Worm (Caenorhabditis elegans) whole organism, L3 larva: ENCODE measurements around the gene D1046.4.

ENCODE experiments used
- R02D3.7 ChIP-seq: fragments of 150-350 bp; optimal IDR thresholded peaks from 2 replicates; lab custom pipeline; 2014; ENCODE audit warnings: missing biosample characterization, missing genetic modification characterization
- aly-2 ChIP-seq: fragments of 150-350 bp; optimal IDR thresholded peaks from 2 replicates; lab custom pipeline; 2014; ENCODE audit warnings: missing biosample characterization, missing genetic modification characterization
- ama-1 ChIP-seq: fragments of 150-350 bp; optimal IDR thresholded peaks from 2 replicates; lab custom pipeline; 2018
- ceh-16 ChIP-seq: sonication (generic microtip); optimal IDR thresholded peaks from 2 replicates; lab custom pipeline; 2017; ENCODE audit warnings: missing biosample characterization, missing genetic modification characterization
- ceh-28 ChIP-seq: fragments of 150-350 bp; optimal IDR thresholded peaks from 2 replicates; lab custom pipeline; 2014; ENCODE audit warnings: missing biosample characterization, missing genetic modification reagents, missing genetic modification characterization
- ceh-82 ChIP-seq: fragments of 150-350 bp; optimal IDR thresholded peaks from 2 replicates; lab custom pipeline; 2014; ENCODE audit warnings: missing biosample characterization, missing genetic modification characterization
- ceh-9 ChIP-seq: sonication (generic microtip); optimal IDR thresholded peaks from 2 replicates; lab custom pipeline; 2018; ENCODE audit warnings: missing biosample characterization, missing genetic modification characterization
- daf-12 ChIP-seq: fragments of 150-350 bp; optimal IDR thresholded peaks from 2 replicates; lab custom pipeline; 2014; ENCODE audit warnings: missing biosample characterization, missing genetic modification reagents, missing genetic modification characterization
- elt-2 ChIP-seq: sonication (generic microtip); optimal IDR thresholded peaks from 2 replicates; lab custom pipeline; 2016; ENCODE audit warnings: missing genetic modification reagents, mild to moderate bottlenecking, missing genetic modification characterization, missing compliant biosample characterization
- elt-3 ChIP-seq, 3 experiments: fragments of 150-350 bp in 1 of 3; sonication (generic microtip) in 2 of 3; optimal IDR thresholded peaks; 2 replicates in 2 of 3; 4 replicates in 1 of 3; lab custom pipeline; 2014 to 2017; ENCODE audit warnings: missing biosample characterization in 3 of 3, missing genetic modification characterization in 3 of 3
- eor-1 ChIP-seq, 2 experiments: fragments of 150-350 bp; optimal IDR thresholded peaks; 2 replicates each; lab custom pipeline; 2014 to 2018; ENCODE audit warnings: missing biosample characterization in 2 of 2, missing genetic modification characterization in 2 of 2
- fkh-10 ChIP-seq: sonication (generic microtip); optimal IDR thresholded peaks from 2 replicates; lab custom pipeline; 2017; ENCODE audit warnings: missing biosample characterization, missing genetic modification reagents, missing genetic modification characterization
- fkh-2 ChIP-seq: fragments of 150-350 bp; optimal IDR thresholded peaks from 2 replicates; lab custom pipeline; 2014; ENCODE audit warnings: missing biosample characterization, missing genetic modification reagents, missing genetic modification characterization
- fos-1 ChIP-seq: fragments of 150-350 bp; optimal IDR thresholded peaks from 2 replicates; lab custom pipeline; 2014; ENCODE audit warnings: missing biosample characterization, missing genetic modification characterization
- jun-1 ChIP-seq: fragments of 150-350 bp; optimal IDR thresholded peaks from 2 replicates; lab custom pipeline; 2014; ENCODE audit warnings: missing biosample characterization, missing genetic modification reagents, missing genetic modification characterization
- lin-39 ChIP-seq: fragments of 150-350 bp; optimal IDR thresholded peaks from 2 replicates; lab custom pipeline; 2018; ENCODE audit warnings: missing biosample characterization, missing genetic modification reagents, missing genetic modification characterization
- lsy-12 ChIP-seq: sonication (generic microtip); optimal IDR thresholded peaks from 2 replicates; lab custom pipeline; 2016; ENCODE audit warnings: mild to moderate bottlenecking, missing genetic modification characterization, missing compliant biosample characterization
- mdl-1 ChIP-seq: fragments of 150-350 bp; optimal IDR thresholded peaks from 2 replicates; lab custom pipeline; 2014; ENCODE audit warnings: missing biosample characterization, missing genetic modification characterization
- mml-1 ChIP-seq: fragments of 150-350 bp; sonication (generic microtip); optimal IDR thresholded peaks from 3 replicates; lab custom pipeline; 2014; ENCODE audit warnings: missing biosample characterization, missing genetic modification characterization
- nfya-1 ChIP-seq: sonication (generic microtip); optimal IDR thresholded peaks from 2 replicates; lab custom pipeline; 2017; ENCODE audit warnings: missing genetic modification characterization, mild to moderate bottlenecking, missing compliant biosample characterization, antibody characterized with exemption, moderate library complexity; ENCODE audit not compliant: insufficient read depth
- nhr-11 ChIP-seq: fragments of 150-350 bp; optimal IDR thresholded peaks from 2 replicates; lab custom pipeline; 2014; ENCODE audit warnings: missing biosample characterization, missing genetic modification characterization
- nhr-12 ChIP-seq: fragments of 150-350 bp; optimal IDR thresholded peaks from 2 replicates; lab custom pipeline; 2014; ENCODE audit warnings: missing biosample characterization, missing genetic modification characterization
- nhr-23 ChIP-seq: fragments of 150-350 bp; optimal IDR thresholded peaks from 2 replicates; lab custom pipeline; 2014; ENCODE audit warnings: missing biosample characterization, missing genetic modification reagents, missing genetic modification characterization
- nhr-237 ChIP-seq: fragments of 150-350 bp; optimal IDR thresholded peaks from 2 replicates; lab custom pipeline; 2014; ENCODE audit warnings: missing biosample characterization, missing genetic modification characterization
- nhr-25 ChIP-seq: sonication (generic microtip); optimal IDR thresholded peaks from 2 replicates; lab custom pipeline; 2017; ENCODE audit warnings: missing biosample characterization, missing genetic modification characterization
- nhr-43 ChIP-seq: sonication (generic microtip); optimal IDR thresholded peaks from 2 replicates; lab custom pipeline; 2016; ENCODE audit warnings: mild to moderate bottlenecking, missing genetic modification characterization, missing compliant biosample characterization; ENCODE audit not compliant: poor library complexity, severe bottlenecking
- nhr-67 ChIP-seq: fragments of 150-350 bp; optimal IDR thresholded peaks from 2 replicates; lab custom pipeline; 2014; ENCODE audit warnings: missing biosample characterization, missing genetic modification characterization
- pha-4 ChIP-seq: fragments of 150-350 bp; optimal IDR thresholded peaks from 2 replicates; lab custom pipeline; 2014; ENCODE audit warnings: missing biosample characterization, missing genetic modification reagents, missing genetic modification characterization
- pqm-1 ChIP-seq: fragments of 150-350 bp; optimal IDR thresholded peaks from 2 replicates; lab custom pipeline; 2017; ENCODE audit warnings: missing biosample characterization, missing genetic modification characterization, inconsistent platforms
- snpc-4 ChIP-seq: fragments of 150-350 bp; optimal IDR thresholded peaks from 2 replicates; lab custom pipeline; 2014; ENCODE audit warnings: missing biosample characterization, missing genetic modification characterization
- tbx-2 ChIP-seq: sonication (generic microtip); optimal IDR thresholded peaks from 2 replicates; lab custom pipeline; 2016; ENCODE audit warnings: mild to moderate bottlenecking, missing genetic modification characterization, missing compliant biosample characterization
- unc-39 ChIP-seq: sonication (generic microtip); optimal IDR thresholded peaks from 4 replicates; lab custom pipeline; 2017; ENCODE audit warnings: missing biosample characterization, missing genetic modification characterization
- unc-62 ChIP-seq: fragments of 150-350 bp; sonication (generic microtip); optimal IDR thresholded peaks from 4 replicates; lab custom pipeline; 2014; ENCODE audit warnings: missing biosample characterization, missing genetic modification reagents, missing genetic modification characterization
- zag-1 ChIP-seq: fragments of 150-350 bp; optimal IDR thresholded peaks from 2 replicates; lab custom pipeline; 2014; ENCODE audit warnings: missing biosample characterization, missing genetic modification characterization

D1046.4 gene

DNA sequence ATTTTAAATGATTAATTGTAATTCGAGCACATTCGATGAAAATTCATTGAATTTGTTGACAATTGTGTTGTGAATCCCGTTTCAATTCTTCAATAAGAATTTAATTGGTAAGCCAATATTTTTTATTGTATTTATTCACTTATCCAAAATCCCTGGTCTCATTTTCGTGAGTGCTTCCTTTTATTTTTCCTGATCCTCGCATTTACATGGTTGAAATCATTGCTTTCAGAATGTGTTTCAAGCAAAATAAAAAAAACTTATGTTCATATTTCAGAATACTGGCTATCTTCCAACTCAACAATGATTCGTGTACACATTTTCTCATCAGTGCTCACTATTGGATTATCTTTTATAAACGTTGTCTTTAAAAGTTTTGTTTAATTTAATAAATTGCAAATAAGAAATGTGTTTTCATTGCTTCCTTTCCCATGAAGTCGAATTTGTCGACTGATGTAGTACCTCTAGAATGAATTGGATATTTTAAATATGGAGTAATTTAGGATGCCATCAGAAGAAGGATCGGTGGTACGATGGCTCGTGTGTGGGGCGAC lies 3.7 kb upstream of the D1046.4 start, which contains the start of the genes D1046.18 and slc-25A26:
D1046.18 (plus strand) TSS at position 301 of the 551 bp plus-strand sequence.
slc-25A26 (plus strand) TSS at position 501 of the 551 bp plus-strand sequence.
- TF ChIP-seq ama-1 (lab: Kevin White, UChicago) (no peak), zag-1 (tag; lab: Kevin White, UChicago) (no peak), fkh-2 (tag; lab: Kevin White, UChicago) (no peak)
- TF ChIP-seq, all 47 proteins: peak for 0

DNA sequence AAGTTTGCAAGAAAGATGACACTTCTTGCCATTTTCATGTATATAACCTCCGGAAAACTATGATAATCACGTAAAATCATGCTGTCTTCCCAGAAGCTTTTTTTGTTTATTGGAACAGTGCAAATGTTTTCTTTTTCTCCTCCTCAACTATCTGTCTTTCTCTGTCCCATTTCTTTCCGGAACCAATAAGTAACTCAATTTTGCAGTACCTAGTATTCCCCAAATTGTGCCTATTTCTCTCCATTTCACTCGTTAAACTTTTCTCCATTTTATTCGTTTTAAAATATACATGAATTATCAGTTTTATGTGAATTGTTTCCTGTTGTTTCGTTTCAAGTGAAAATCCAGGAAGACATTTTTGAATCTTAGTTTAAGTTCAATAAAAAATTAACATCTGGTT lies 9.8 kb downstream of the D1046.4 start:
- TF ChIP-seq ceh-82 (tag; lab: Kevin White, UChicago) (no peak), elt-3 (tag; optimal IDR thresholded peaks at IDR 0.05; lab: Kevin White, UChicago) (no peak), fkh-10 (GFP tag; lab: Kevin White, UChicago) (peak; percentile 43)

DNA sequence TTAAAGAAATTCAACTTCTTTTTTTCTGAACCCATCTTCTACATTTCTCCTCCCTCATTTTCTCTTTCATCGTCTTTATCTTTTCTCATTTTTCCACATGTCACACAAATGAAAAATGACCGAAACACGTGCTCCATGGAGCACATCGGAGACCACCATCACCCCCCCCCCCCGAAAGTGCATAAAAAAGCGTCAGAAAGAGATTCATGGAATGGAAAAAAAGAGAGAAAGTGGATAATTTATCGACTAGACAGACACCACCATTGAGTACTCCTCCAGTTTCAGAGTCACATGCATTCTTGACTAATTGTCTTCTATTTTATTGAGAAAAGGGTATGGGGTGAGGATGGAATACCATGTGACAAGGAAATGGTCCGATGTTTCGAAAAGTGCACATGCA lies 13.5 kb downstream of the D1046.4 start:
- no peak for TF ChIP-seq daf-12 (tag; lab: Kevin White, UChicago)
- no peak for TF ChIP-seq mml-1 (tag; lab: Kevin White, UChicago)
- TF ChIP-seq nfya-1 = peak; percentile 27
- TF ChIP-seq lin-39 (tag; lab: Kevin White, UChicago) = peak; percentile 89
- TF ChIP-seq nhr-11 = no peak
- no peak for TF ChIP-seq unc-39
- peak; percentile 33 for TF ChIP-seq mdl-1 (tag; lab: Kevin White, UChicago)
- no peak for TF ChIP-seq eor-1 (tag; optimal IDR thresholded peaks at IDR 0.05; lab: Kevin White, UChicago)
- TF ChIP-seq nhr-25 (tag; lab: Kevin White, UChicago) = no peak
- TF ChIP-seq nhr-237 (tag; lab: Kevin White, UChicago) = no peak
- TF ChIP-seq nhr-12 (tag; lab: Kevin White, UChicago) = no peak

DNA sequence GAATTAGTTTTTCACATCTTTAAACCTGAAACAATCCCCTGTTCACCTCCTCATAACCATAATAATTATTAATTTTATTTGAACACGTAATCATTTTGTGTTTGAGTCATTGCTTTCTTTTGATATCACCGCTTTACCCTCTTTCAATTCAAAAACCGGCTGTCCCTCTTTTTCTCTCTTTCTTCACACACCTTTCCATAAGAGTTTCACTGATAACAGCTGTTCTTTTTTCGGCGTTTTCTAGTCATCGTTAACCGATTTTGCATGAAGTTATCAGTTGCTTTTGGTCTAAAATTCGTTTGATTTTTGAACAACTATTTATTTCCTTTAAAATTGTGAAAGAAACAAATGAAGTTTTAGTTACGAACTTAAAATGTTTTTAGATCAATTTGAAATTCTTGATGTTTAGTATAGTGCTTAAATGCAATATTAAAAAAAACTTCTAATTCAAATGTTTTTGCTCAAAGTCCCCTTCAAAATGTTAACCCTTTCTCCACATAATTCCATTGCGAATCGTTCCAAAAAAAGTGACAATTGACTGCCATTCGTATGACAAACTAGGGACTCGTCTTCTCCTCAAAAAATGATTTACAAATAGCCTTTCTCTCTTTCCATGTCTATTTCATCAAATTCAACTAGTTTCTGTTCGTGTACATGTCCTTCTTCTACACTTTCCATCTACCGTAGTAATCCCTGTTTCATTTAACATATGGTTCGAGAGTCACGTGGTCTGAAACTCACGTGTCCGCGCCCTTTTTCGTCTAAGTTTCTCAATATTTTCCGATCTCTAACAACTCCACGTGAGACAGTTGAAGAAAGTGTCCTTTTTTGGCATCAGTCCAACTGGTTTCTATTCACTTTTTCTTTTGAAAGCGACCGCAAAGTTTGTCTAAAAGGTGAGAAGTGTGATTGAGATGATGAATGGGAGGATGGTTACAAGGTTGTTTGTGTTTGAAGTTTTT lies 15.7 kb downstream of the D1046.4 start:
- peak; percentile 54 for TF ChIP-seq nfya-1
- no peak for TF ChIP-seq nhr-67
- peak; percentile 85 for TF ChIP-seq nhr-43 (tag; lab: Kevin White, UChicago)
- TF ChIP-seq pha-4 (tag; lab: Kevin White, UChicago) = peak; percentile 43
- TF ChIP-seq mdl-1 (tag; lab: Kevin White, UChicago) = peak; percentile 81
- TF ChIP-seq elt-2 (tag; lab: Kevin White, UChicago) = peak; percentile 75
- no peak for TF ChIP-seq elt-3 (tag; optimal IDR thresholded peaks at IDR 0.05; lab: Kevin White, UChicago)
- TF ChIP-seq jun-1 = peak; percentile 77
- TF ChIP-seq pqm-1 = peak; percentile 93
- TF ChIP-seq ama-1 (lab: Kevin White, UChicago) = no peak
- TF ChIP-seq tbx-2 (tag; lab: Kevin White, UChicago) = peak; percentile 32
- peak; percentile 99 for TF ChIP-seq nhr-25 (tag; lab: Kevin White, UChicago)
- TF ChIP-seq lsy-12 (tag; lab: Kevin White, UChicago) = peak; percentile 33
- TF ChIP-seq fos-1 = peak; percentile 7
- TF ChIP-seq nhr-23 = peak; percentile 66

DNA sequence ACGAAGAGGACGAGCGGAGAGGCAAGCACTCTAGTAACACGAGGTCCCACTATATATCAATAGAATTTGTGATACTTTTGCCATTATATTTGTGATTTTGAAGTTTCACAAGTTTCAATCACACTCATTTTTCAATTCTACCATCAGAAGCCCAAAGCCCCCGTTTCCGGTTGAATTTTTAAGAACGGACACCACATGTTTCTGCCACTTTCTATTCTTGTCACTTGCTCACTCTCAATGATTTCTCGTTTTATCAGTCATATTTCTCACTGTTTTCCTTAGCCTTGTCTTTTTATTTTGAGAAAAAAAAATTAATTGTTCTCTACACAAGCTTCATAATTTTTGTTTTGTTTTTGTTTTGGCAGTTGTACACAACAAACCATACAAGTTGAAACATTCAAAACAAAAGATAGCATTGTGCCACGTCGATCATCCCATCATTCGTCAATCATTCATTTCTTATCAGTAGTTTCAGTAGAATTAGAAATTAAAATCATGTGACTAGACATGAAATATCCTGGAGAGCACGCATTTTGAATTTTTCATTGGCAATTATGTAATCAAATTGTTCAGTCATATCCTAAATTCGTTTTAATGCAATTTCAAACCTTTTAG lies 18.4 kb downstream of the D1046.4 start:
- TF ChIP-seq ceh-9 (tag; lab: Kevin White, UChicago) (no peak), ceh-28 (tag; lab: Kevin White, UChicago) (no peak), snpc-4 (tag; lab: Kevin White, UChicago) (no peak), tbx-2 (tag; lab: Kevin White, UChicago) (no peak), fkh-2 (tag; lab: Kevin White, UChicago) (no peak), elt-3 (tag; optimal IDR thresholded peaks at IDR 0.05; lab: Kevin White, UChicago) (no peak), R02D3.7 (tag; lab: Kevin White, UChicago) (no peak), ceh-16 (no peak), zag-1 (tag; lab: Kevin White, UChicago) (no peak), nhr-25 (tag; lab: Kevin White, UChicago) (no peak), aly-2 (tag; lab: Kevin White, UChicago) (no peak), lsy-12 (tag; lab: Kevin White, UChicago) (no peak), nhr-23 (no peak), nhr-237 (tag; lab: Kevin White, UChicago) (no peak), unc-62 (no peak), pha-4 (tag; lab: Kevin White, UChicago) (peak; percentile 22), elt-2 (tag; lab: Kevin White, UChicago) (peak; percentile 45)
